Worm (Caenorhabditis elegans): ENCODE measurements around the gene inx-11.

Gene inx-11

DNA sequence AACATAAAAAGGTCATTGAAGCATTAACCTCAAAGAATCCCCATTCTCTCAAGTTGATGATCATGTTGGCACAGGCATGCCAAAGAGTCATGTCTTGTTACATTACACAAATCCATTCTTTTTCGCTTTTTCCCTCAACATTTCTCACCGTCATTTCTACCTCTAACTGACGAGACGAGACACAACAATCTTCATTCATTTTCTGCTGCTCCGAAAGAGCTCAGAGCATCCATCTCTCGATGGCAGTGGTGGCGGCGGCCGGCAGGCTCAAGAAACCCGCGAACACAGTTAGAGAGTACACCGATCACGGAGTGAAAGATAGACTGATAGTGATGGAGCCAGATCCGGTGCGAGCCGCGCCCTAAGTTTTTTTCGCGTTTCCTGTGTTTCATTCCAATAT lies 9.9 kb upstream of the inx-11 start (continued):
- TF ChIP-seq blmp-1 (tag; optimal IDR thresholded peaks at IDR 0.05) (no peak), zip-4 (GFP tag; optimal IDR thresholded peaks at IDR 0.05) (no peak), ceh-88 (GFP tag; IDR thresholded peaks at IDR 0.05) (no peak), lin-39 (tag; optimal IDR thresholded peaks at IDR 0.05) (no peak), sox-4 (tag; optimal IDR thresholded peaks at IDR 0.05) (no peak), fos-1 (tag; optimal IDR thresholded peaks at IDR 0.05) (no peak), vab-15 (tag; optimal IDR thresholded peaks at IDR 0.05) (no peak), sup-37 (GFP tag; optimal IDR thresholded peaks at IDR 0.05) (no peak), hpl-2 (GFP tag; optimal IDR thresholded peaks at IDR 0.05) (no peak), aly-2 (tag; optimal IDR thresholded peaks at IDR 0.05) (no peak), tbx-2 (tag; optimal IDR thresholded peaks at IDR 0.05) (no peak), alr-1 (tag; optimal IDR thresholded peaks at IDR 0.05; ENCODE audit: borderline replicate concordance) (no peak), nhr-71 (tag; optimal IDR thresholded peaks at IDR 0.05) (peak; percentile 41), zag-1 (tag; optimal IDR thresholded peaks at IDR 0.05) (no peak), nhr-90 (tag; optimal IDR thresholded peaks at IDR 0.05; ENCODE audit: poor library complexity) (no peak), snpc-4 (tag; optimal IDR thresholded peaks at IDR 0.05) (no peak), nhr-28 (tag; optimal IDR thresholded peaks at IDR 0.05) (no peak), nhr-85 (tag) (no peak), unc-62 (GFP tag; optimal IDR thresholded peaks at IDR 0.05) (no peak)

- TF ChIP-seq snu-23 (GFP tag; optimal IDR thresholded peaks at IDR 0.05) (no peak), lin-39 (tag; optimal IDR thresholded peaks at IDR 0.05) (no peak), nhr-11 (tag; optimal IDR thresholded peaks at IDR 0.05) (no peak), nhr-76 (tag; optimal IDR thresholded peaks at IDR 0.05) (no peak), ceh-63 (GFP tag; optimal IDR thresholded peaks at IDR 0.05) (no peak), pqm-1 (tag; optimal IDR thresholded peaks at IDR 0.05) (no peak), mef-2 (tag; optimal IDR thresholded peaks at IDR 0.05) (no peak), Y116A8C.19 (tag; optimal IDR thresholded peaks at IDR 0.05; ENCODE audit: borderline replicate concordance) (no peak), fos-1 (tag; optimal IDR thresholded peaks at IDR 0.05) (no peak), isw-1 (GFP tag; IDR thresholded peaks at IDR 0.05) (no peak), hlh-4 (tag; optimal IDR thresholded peaks at IDR 0.05) (no peak), C16A3.4 (tag; optimal IDR thresholded peaks at IDR 0.05) (no peak), grh-1 (GFP tag; IDR thresholded peaks at IDR 0.05) (no peak)
Observed at ce11 chrV:12478111-12478510, 8.9 kb upstream of the inx-11 start, which contains the start of gene atn-1. TSS of gene atn-1 (plus strand) at chrV:12478411.

DNA sequence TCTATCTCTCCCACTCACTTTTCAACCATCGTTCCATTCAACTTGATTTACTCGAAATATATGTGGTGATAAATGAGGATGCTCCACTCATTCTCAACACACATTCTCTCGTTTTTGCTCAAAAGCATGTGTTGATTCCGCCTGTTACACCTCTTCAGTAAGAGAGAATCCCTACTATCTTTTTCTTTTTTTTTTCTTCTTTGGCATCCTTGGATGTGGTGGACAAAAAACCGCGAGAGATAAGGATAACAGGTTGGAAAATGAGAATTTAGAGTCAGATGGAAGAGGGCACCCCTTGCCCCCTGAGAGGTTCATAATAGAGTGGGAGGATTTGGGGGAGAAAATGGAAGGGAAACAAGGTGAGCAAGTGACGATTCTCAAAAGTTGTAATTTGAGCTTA lies 8.0 kb upstream of the inx-11 start:
- no peak for TF ChIP-seq unc-62 (GFP tag; optimal IDR thresholded peaks at IDR 0.05)
- no peak for TF ChIP-seq pax-3 (tag; optimal IDR thresholded peaks at IDR 0.05)
- no peak for TF ChIP-seq ces-1 (GFP tag; optimal IDR thresholded peaks at IDR 0.05)
- peak; percentile 44 for TF ChIP-seq rnt-1 (tag; optimal IDR thresholded peaks at IDR 0.05)
- no peak for TF ChIP-seq efl-3 (GFP tag; optimal IDR thresholded peaks at IDR 0.05)
- no peak for TF ChIP-seq nhr-237 (tag; optimal IDR thresholded peaks at IDR 0.05)
- TF ChIP-seq lin-35 (GFP tag; optimal IDR thresholded peaks at IDR 0.05): no peak
- no peak for TF ChIP-seq zip-4 (GFP tag; optimal IDR thresholded peaks at IDR 0.05)
- TF ChIP-seq egl-27 (tag; optimal IDR thresholded peaks at IDR 0.05): no peak
- no peak for TF ChIP-seq ceh-82 (tag; optimal IDR thresholded peaks at IDR 0.05)
- TF ChIP-seq lin-39 (tag; optimal IDR thresholded peaks at IDR 0.05): no peak
- TF ChIP-seq nhr-20 (tag; optimal IDR thresholded peaks at IDR 0.05): no peak
- TF ChIP-seq nhr-11 (tag; optimal IDR thresholded peaks at IDR 0.05): no peak
- 0 out of 2 replicates have a peak, but pooled peaks have one; percentile 17 for TF ChIP-seq nhr-19 (GFP tag; conservative IDR thresholded peaks at IDR 0.05)
- no peak for TF ChIP-seq lir-3 (tag; optimal IDR thresholded peaks at IDR 0.05; ENCODE audit: poor library complexity)
- TF ChIP-seq irx-1 (tag; optimal IDR thresholded peaks at IDR 0.05): no peak
- TF ChIP-seq mdl-1 (tag; optimal IDR thresholded peaks at IDR 0.05): no peak
- TF ChIP-seq dsc-1 (tag; optimal IDR thresholded peaks at IDR 0.05): no peak
- no peak for TF ChIP-seq sptf-1 (tag; optimal IDR thresholded peaks at IDR 0.05)
- no peak for TF ChIP-seq blmp-1 (tag; optimal IDR thresholded peaks at IDR 0.05)
- TF ChIP-seq ceh-90 (tag; optimal IDR thresholded peaks at IDR 0.05): no peak
- no peak for TF ChIP-seq ztf-11 (tag; optimal IDR thresholded peaks at IDR 0.05)
- peak; percentile 11 for TF ChIP-seq snu-23 (GFP tag; optimal IDR thresholded peaks at IDR 0.05)
- no peak for TF ChIP-seq C04F5.9 (tag; optimal IDR thresholded peaks at IDR 0.05)
- no peak for TF ChIP-seq F16B12.6 (tag; optimal IDR thresholded peaks at IDR 0.05)
- TF ChIP-seq nhr-90 (tag; optimal IDR thresholded peaks at IDR 0.05; ENCODE audit: poor library complexity): no peak
- no peak for TF ChIP-seq nhr-85 (tag)
- no peak for TF ChIP-seq alr-1 (tag; optimal IDR thresholded peaks at IDR 0.05; ENCODE audit: borderline replicate concordance)
- no peak for TF ChIP-seq ceh-63 (GFP tag; optimal IDR thresholded peaks at IDR 0.05)
- TF ChIP-seq elt-3 (tag; optimal IDR thresholded peaks at IDR 0.05): no peak

Measured in whole organism, L1 larva.